Worm (Caenorhabditis elegans): ENCODE data around the gene T01D3.1.

Gene T01D3.1

DNA sequence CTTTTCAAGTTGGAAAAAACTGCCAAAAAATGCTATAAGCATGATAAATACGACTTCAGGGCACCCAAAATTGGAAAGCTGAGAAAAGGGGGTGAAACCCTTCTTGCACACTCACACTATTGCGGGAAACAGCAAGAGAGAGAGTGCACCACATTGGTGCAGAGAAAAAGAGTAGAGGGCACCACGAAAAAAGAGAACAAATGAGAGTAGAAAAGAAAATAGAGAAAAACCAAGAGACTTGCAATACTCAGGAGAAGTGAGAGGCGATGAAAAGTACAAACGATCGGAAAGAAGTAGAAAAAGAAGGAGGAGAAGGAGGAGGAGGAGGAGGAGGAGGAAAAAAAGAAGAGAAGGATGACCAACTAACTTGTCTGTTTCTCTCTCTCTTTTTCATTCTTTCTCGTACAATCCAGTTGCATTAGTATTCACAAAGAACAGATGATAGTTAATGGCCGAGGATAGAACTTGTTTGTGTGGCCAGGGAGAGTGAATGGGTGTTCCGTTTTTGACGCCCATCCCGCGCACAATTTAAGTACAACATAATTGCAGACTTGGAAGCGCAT is 34.4 kb upstream of the T01D3.1 start (continued):
- TF ChIP-seq Y53G8AR.9 (GFP tag; conservative IDR thresholded peaks at IDR 0.05) = no peak
- no peak for TF ChIP-seq die-1 (tag; optimal IDR thresholded peaks at IDR 0.05)
- TF ChIP-seq sdz-38 (tag; optimal IDR thresholded peaks at IDR 0.05) = no peak
- TF ChIP-seq nfyb-1 (GFP tag; IDR thresholded peaks at IDR 0.05) = 0 out of 2 replicates have a peak, but pooled peaks have one; percentile 46
- TF ChIP-seq F57C9.4 (tag; optimal IDR thresholded peaks at IDR 0.05) = no peak
- peak; percentile 6 for TF ChIP-seq attf-5 (GFP tag; optimal IDR thresholded peaks at IDR 0.05)
- TF ChIP-seq lin-26 (GFP tag; IDR thresholded peaks at IDR 0.05) = no peak
- TF ChIP-seq ceh-40 (GFP tag; IDR thresholded peaks at IDR 0.05) = 0 out of 2 replicates have a peak, but pooled peaks have one; percentile 53
- no peak; the same call in none of the 2 replicates for TF ChIP-seq Y56A3A.18 (GFP tag; IDR thresholded peaks at IDR 0.05)
- TF ChIP-seq ceh-100 (GFP tag; IDR thresholded peaks at IDR 0.05) = no peak
- TF ChIP-seq attf-3 (GFP tag; conservative IDR thresholded peaks at IDR 0.05) = no peak
- TF ChIP-seq zfh-2 (GFP tag; conservative IDR thresholded peaks at IDR 0.05) = peak; percentile 83
- TF ChIP-seq snpc-4 (GFP tag; optimal IDR thresholded peaks at IDR 0.05) = no peak
- peak in 1 of 4 experiments; percentile 9 for TF ChIP-seq snpc-4 (tag; optimal IDR thresholded peaks at IDR 0.05)
- no peak for TF ChIP-seq nhr-120 (GFP tag; IDR thresholded peaks at IDR 0.05)
- TF ChIP-seq rpc-1 (optimal IDR thresholded peaks at IDR 0.05) = no peak
- no peak for TF ChIP-seq rpc-1 (tag; optimal IDR thresholded peaks at IDR 0.05)
- no peak for TF ChIP-seq ets-4 (GFP tag; optimal IDR thresholded peaks at IDR 0.05)
- no peak for TF ChIP-seq dpl-1 (GFP tag; optimal IDR thresholded peaks at IDR 0.05)
- TF ChIP-seq ztf-3 (GFP tag; optimal IDR thresholded peaks at IDR 0.05) = no peak
- no peak for TF ChIP-seq D2030.7 (GFP tag; IDR thresholded peaks at IDR 0.05)
- no peak for TF ChIP-seq egl-18 (GFP tag; IDR thresholded peaks at IDR 0.05)
- no peak for TF ChIP-seq ama-1 (optimal IDR thresholded peaks at IDR 0.05)
- TF ChIP-seq ama-1 (GFP tag; optimal IDR thresholded peaks at IDR 0.05) = no peak
- TF ChIP-seq F33H1.4 (GFP tag; IDR thresholded peaks at IDR 0.05) = no peak
- no peak for TF ChIP-seq pha-4 (tag; optimal IDR thresholded peaks at IDR 0.05)
- TF ChIP-seq K11D2.4 (GFP tag; IDR thresholded peaks at IDR 0.05) = 0 out of 2 replicates have a peak, but pooled peaks have one; percentile 37
- TF ChIP-seq aptf-3 (GFP tag; IDR thresholded peaks at IDR 0.05) = no peak
- TF ChIP-seq F37B4.10 (GFP tag; IDR thresholded peaks at IDR 0.05) = no peak
- TF ChIP-seq K12H6.12 (tag; optimal IDR thresholded peaks at IDR 0.05) = peak; percentile 46
- TF ChIP-seq lin-35 (GFP tag; optimal IDR thresholded peaks at IDR 0.05) = peak in 1 of 3 experiments; percentile 61
- TF ChIP-seq madf-6 (GFP tag; IDR thresholded peaks at IDR 0.05) = no peak
- TF ChIP-seq snpc-3.4 (tag; optimal IDR thresholded peaks at IDR 0.05) = no peak
- peak; percentile 21 for TF ChIP-seq repo-1 (tag; optimal IDR thresholded peaks at IDR 0.05)
- no peak for TF ChIP-seq lsl-1 (GFP tag; optimal IDR thresholded peaks at IDR 0.05)
- TF ChIP-seq bed-1 (GFP tag; IDR thresholded peaks at IDR 0.05) = no peak
- peak; percentile 41; the same call in 1 of the 2 replicates for TF ChIP-seq dox-1 (GFP tag; IDR thresholded peaks at IDR 0.05)
- no peak for TF ChIP-seq him-1 (tag; optimal IDR thresholded peaks at IDR 0.05)
- no peak for TF ChIP-seq hrde-1 (tag; optimal IDR thresholded peaks at IDR 0.05; ENCODE audit: borderline replicate concordance)
- peak; percentile 60 for TF ChIP-seq mcd-1 (GFP tag; IDR thresholded peaks at IDR 0.05)
- TF ChIP-seq ztf-6 (GFP tag; IDR thresholded peaks at IDR 0.05) = no peak
- no peak for TF ChIP-seq Y95B8A.8 (GFP tag; IDR thresholded peaks at IDR 0.05)
- no peak for TF ChIP-seq nfya-1 (tag; optimal IDR thresholded peaks at IDR 0.05; ENCODE audit: borderline replicate concordance, insufficient read depth)
- peak; percentile 38 for TF ChIP-seq somi-1 (GFP tag; optimal IDR thresholded peaks at IDR 0.05)
- no peak for TF ChIP-seq F55B11.4 (tag; optimal IDR thresholded peaks at IDR 0.05; ENCODE audit: borderline replicate concordance, insufficient read depth)
- TF ChIP-seq C06A6.2 (GFP tag; conservative IDR thresholded peaks at IDR 0.05) = no peak
- TF ChIP-seq lin-40 (tag; optimal IDR thresholded peaks at IDR 0.05) = peak; percentile 29
- no peak for TF ChIP-seq B0261.1 (tag; optimal IDR thresholded peaks at IDR 0.05)
- no peak for TF ChIP-seq lag-1 (GFP tag; IDR thresholded peaks at IDR 0.05)

Data from whole organism, young adult.